Fruit fly (Drosophila melanogaster): ENCODE measurements around the gene Adss.

Adss gene

DNA sequence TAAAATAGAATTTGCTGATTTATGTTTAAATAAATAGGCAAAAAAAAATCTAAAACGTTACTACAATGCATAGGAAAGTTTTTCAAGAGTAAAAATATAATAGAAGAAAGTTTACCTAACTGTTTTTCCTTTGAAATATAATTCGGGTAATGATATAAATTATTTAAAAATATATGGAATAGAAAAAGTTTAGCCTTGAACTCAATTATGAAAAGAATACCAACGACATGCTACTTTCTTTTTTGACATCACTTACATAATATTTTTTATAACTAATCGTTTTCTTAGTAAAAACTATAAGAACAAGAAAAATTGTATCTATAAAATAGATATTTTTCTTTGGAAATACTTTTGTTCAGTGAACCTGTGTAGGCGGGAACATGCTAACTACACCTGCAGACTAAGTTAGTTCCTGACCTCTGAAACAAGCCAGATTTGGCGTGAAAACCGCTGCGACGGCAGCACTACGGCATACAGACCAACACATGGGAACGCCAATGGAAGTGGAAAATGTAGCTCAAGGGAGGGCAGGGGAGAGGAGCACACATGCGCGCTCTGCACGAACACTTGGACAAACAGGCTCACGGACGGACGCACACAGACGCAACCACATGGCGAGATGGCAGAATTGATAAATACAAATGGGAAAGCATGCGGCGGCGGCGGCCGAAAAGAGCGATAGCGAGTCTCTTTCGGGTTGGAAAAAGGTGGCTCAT lies 806 bp downstream of the Adss start (continued):
- no peak for TF ChIP-seq CG12071 (GFP tag; optimal IDR thresholded peaks at IDR 0.05)
- TF ChIP-seq jumu (GFP tag; optimal IDR thresholded peaks at IDR 0.05), result no peak
- no peak for TF ChIP-seq CG1024 (GFP tag; IDR thresholded peaks at IDR 0.05)
- TF ChIP-seq Poxn (GFP tag; IDR thresholded peaks at IDR 0.05), result no peak
- TF ChIP-seq Hmr (GFP tag; optimal IDR thresholded peaks at IDR 0.05), result no peak
- TF ChIP-seq PHDP (tag; optimal IDR thresholded peaks at IDR 0.05), result no peak
- TF ChIP-seq dimm (GFP tag; IDR thresholded peaks at IDR 0.05), result no peak
- TF ChIP-seq jing (GFP tag; optimal IDR thresholded peaks at IDR 0.05), result no peak
- no peak for TF ChIP-seq CG32772 (GFP tag; IDR thresholded peaks at IDR 0.05)
- no peak for TF ChIP-seq lbe (GFP tag; optimal IDR thresholded peaks at IDR 0.05)
- peak; percentile 28; the same call in 1 of the 2 replicates for TF ChIP-seq CG31441 (GFP tag; IDR thresholded peaks at IDR 0.05)
- TF ChIP-seq Aef1 (GFP tag; IDR thresholded peaks at IDR 0.05), result no peak
- TF ChIP-seq Myb (GFP tag; optimal IDR thresholded peaks at IDR 0.05), result no peak
- TF ChIP-seq eyg (GFP tag; optimal IDR thresholded peaks at IDR 0.05), result no peak
- TF ChIP-seq CG8478 (optimal IDR thresholded peaks at IDR 0.05), result no peak
- no peak for TF ChIP-seq CG10959 (GFP tag; IDR thresholded peaks at IDR 0.05)
- TF ChIP-seq CG9727 (GFP tag; optimal IDR thresholded peaks at IDR 0.05), result peak; percentile 63
- TF ChIP-seq tup (GFP tag; optimal IDR thresholded peaks at IDR 0.05), result no peak
- TF ChIP-seq Hr78 (GFP tag; optimal IDR thresholded peaks at IDR 0.05), result peak in 1 of 2 experiments; percentile 18
- no peak for TF ChIP-seq corto (GFP tag; optimal IDR thresholded peaks at IDR 0.05)
- TF ChIP-seq Taf1 (GFP tag; IDR thresholded peaks at IDR 0.05), result no peak
- TF ChIP-seq CG6854 (GFP tag; optimal IDR thresholded peaks at IDR 0.05), result no peak
- no peak for TF ChIP-seq NC2α (GFP tag; optimal IDR thresholded peaks at IDR 0.05)
- TF ChIP-seq CG17186 (GFP tag; optimal IDR thresholded peaks at IDR 0.05), result no peak
- peak; percentile 95 for TF ChIP-seq CG12769 (tag; optimal IDR thresholded peaks at IDR 0.05)
- no peak for TF ChIP-seq fu2 (GFP tag; optimal IDR thresholded peaks at IDR 0.05)
- TF ChIP-seq BtbVII (GFP tag; optimal IDR thresholded peaks at IDR 0.05), result no peak
- TF ChIP-seq Six4 (GFP tag; optimal IDR thresholded peaks at IDR 0.05), result no peak
- TF ChIP-seq MBD-R2 (GFP tag; IDR thresholded peaks at IDR 0.05), result peak; percentile 17; the same call in 1 of the 2 replicates
- no peak for TF ChIP-seq CG11695 (GFP tag; IDR thresholded peaks at IDR 0.05)
- no peak for TF ChIP-seq CG11093 (GFP tag; IDR thresholded peaks at IDR 0.05)
- no peak for TF ChIP-seq CG6254 (GFP tag; optimal IDR thresholded peaks at IDR 0.05)
- peak; percentile 45 for TF ChIP-seq CG12391 (tag; optimal IDR thresholded peaks at IDR 0.05)
- no peak for TF ChIP-seq CG30020 (tag; optimal IDR thresholded peaks at IDR 0.05)
- peak; percentile 59; the same call in 1 of the 2 replicates for TF ChIP-seq Bgb (GFP tag; IDR thresholded peaks at IDR 0.05; ENCODE audit: partially characterized antibody)
- TF ChIP-seq bowl (GFP tag; IDR thresholded peaks at IDR 0.05), result no peak
- peak; percentile 62 for TF ChIP-seq CG9437 (GFP tag; optimal IDR thresholded peaks at IDR 0.05)
- no peak for TF ChIP-seq Camta (GFP tag; optimal IDR thresholded peaks at IDR 0.05)
- peak; percentile 3 for TF ChIP-seq scrt (GFP tag; optimal IDR thresholded peaks at IDR 0.05)
- peak; percentile 25 for TF ChIP-seq bcd (GFP tag; optimal IDR thresholded peaks at IDR 0.05)
- TF ChIP-seq croc (GFP tag; conservative IDR thresholded peaks at IDR 0.05), result no peak
- no peak for TF ChIP-seq ab (GFP tag; optimal IDR thresholded peaks at IDR 0.05)
- no peak for TF ChIP-seq zen2 (GFP tag; IDR thresholded peaks at IDR 0.05; ENCODE audit: partially characterized antibody)
- peak; percentile 36 for TF ChIP-seq dmrt11E (tag; optimal IDR thresholded peaks at IDR 0.05)
- no peak for TF ChIP-seq Dip2 (GFP tag; IDR thresholded peaks at IDR 0.05)
- TF ChIP-seq Sin3A (optimal IDR thresholded peaks at IDR 0.05), result no peak
- no peak for TF ChIP-seq CG8359 (GFP tag; optimal IDR thresholded peaks at IDR 0.05; ENCODE audit: borderline replicate concordance)
- TF ChIP-seq CG1602 (GFP tag; optimal IDR thresholded peaks at IDR 0.05), result peak; percentile 29
- no peak for TF ChIP-seq CG14667 (GFP tag; IDR thresholded peaks at IDR 0.05)
- no peak for TF ChIP-seq ind (GFP tag; optimal IDR thresholded peaks at IDR 0.05)
- TF ChIP-seq CG18262 (tag; optimal IDR thresholded peaks at IDR 0.05), result peak; percentile 57
